Worm (Caenorhabditis elegans): Measurements from ENCODE around the gene xnd-1.

DNA sequence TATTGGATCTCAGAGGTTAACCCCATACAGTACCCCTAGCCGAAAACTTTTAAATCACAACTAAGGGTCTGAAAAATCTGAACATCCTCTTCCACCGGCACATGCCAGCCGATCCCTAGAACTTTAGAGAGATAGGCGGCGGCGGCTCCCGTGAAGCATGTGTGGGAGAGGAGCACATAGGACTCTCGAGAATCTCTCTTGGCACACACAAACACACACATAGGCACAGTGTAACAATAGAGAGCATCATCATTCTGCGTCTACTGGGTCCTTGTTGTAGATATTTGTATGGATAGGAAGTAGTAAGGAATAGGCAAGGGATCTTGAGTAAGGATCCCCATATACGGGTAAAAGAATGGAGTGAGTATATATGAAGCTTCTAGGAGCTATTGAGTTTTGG is 38.6 kb upstream of the xnd-1 start:
- TF ChIP-seq nhr-80 (tag; optimal IDR thresholded peaks at IDR 0.05) (no peak), athp-1 (tag; optimal IDR thresholded peaks at IDR 0.05) (no peak), ets-4 (GFP tag; optimal IDR thresholded peaks at IDR 0.05) (no peak), ekl-4 (GFP tag; IDR thresholded peaks at IDR 0.05) (no peak), aptf-2 (GFP tag; conservative IDR thresholded peaks at IDR 0.05) (no peak)
